Worm (Caenorhabditis elegans) whole organism, late embryonic: ENCODE results near the gene C03H5.3.

Experiments used
- K02D7.2 ChIP-seq: sonication (generic microtip); optimal IDR thresholded peaks from 2 replicates; lab custom pipeline; 2017; ENCODE audit warnings: mild to moderate bottlenecking, missing genetic modification characterization, missing compliant biosample characterization
- K09A11.1 ChIP-seq: sonication (generic microtip); optimal IDR thresholded peaks from 2 replicates; lab custom pipeline; 2017; ENCODE audit warnings: antibody characterized with exemption, mild to moderate bottlenecking, missing genetic modification characterization, missing compliant biosample characterization; ENCODE audit not compliant: insufficient read depth
- T23F11.4 ChIP-seq: fragments of 200-800 bp; sonication (Bioruptor generic); optimal IDR thresholded peaks from 2 replicates; lab custom pipeline; 2018; ENCODE audit warnings: mild to moderate bottlenecking, missing genetic modification characterization, missing compliant biosample characterization
- ama-1 ChIP-seq: fragments of 150-350 bp; optimal IDR thresholded peaks from 2 replicates; lab custom pipeline; 2014
- ceh-14 ChIP-seq: sonication (generic microtip); optimal IDR thresholded peaks from 2 replicates; lab custom pipeline; 2016; ENCODE audit warnings: missing genotype, missing genetic modification characterization, missing compliant biosample characterization
- ceh-18 ChIP-seq: sonication (generic microtip); optimal IDR thresholded peaks from 2 replicates; lab custom pipeline; 2016; ENCODE audit warnings: missing genetic modification characterization, missing compliant biosample characterization
- ceh-19 ChIP-seq: fragments of 200-800 bp; sonication (Bioruptor generic); optimal IDR thresholded peaks from 2 replicates; lab custom pipeline; 2018; ENCODE audit warnings: mild to moderate bottlenecking, missing genetic modification characterization, missing compliant biosample characterization
- ceh-22 ChIP-seq: sonication (generic microtip); optimal IDR thresholded peaks from 2 replicates; lab custom pipeline; 2017; ENCODE audit warnings: missing biosample characterization, missing genetic modification characterization
- ceh-24 ChIP-seq: sonication (generic microtip); optimal IDR thresholded peaks from 2 replicates; lab custom pipeline; 2016; ENCODE audit warnings: mild to moderate bottlenecking, missing genetic modification characterization, missing compliant biosample characterization
- ceh-31 ChIP-seq: sonication (generic microtip); optimal IDR thresholded peaks from 2 replicates; lab custom pipeline; 2016; ENCODE audit warnings: missing genetic modification characterization, missing compliant biosample characterization
- ceh-48 ChIP-seq: sonication (generic microtip); optimal IDR thresholded peaks from 2 replicates; lab custom pipeline; 2016; ENCODE audit warnings: missing genetic modification characterization, inconsistent platforms, missing compliant biosample characterization
- ceh-6 ChIP-seq: fragments of 200-800 bp; sonication (Bioruptor generic); optimal IDR thresholded peaks from 2 replicates; lab custom pipeline; 2018; ENCODE audit warnings: mild to moderate bottlenecking, missing genetic modification characterization, missing compliant biosample characterization
- che-1 ChIP-seq: sonication (generic microtip); optimal IDR thresholded peaks from 2 replicates; lab custom pipeline; 2016; ENCODE audit warnings: mild to moderate bottlenecking, missing genetic modification characterization, missing compliant biosample characterization
- dmd-4 ChIP-seq: sonication (generic microtip); optimal IDR thresholded peaks from 2 replicates; lab custom pipeline; 2016; ENCODE audit warnings: borderline replicate concordance, missing genetic modification characterization, missing compliant biosample characterization
- dve-1 ChIP-seq: sonication (generic microtip); optimal IDR thresholded peaks from 2 replicates; lab custom pipeline; 2017; ENCODE audit warnings: antibody characterized with exemption, mild to moderate bottlenecking, missing genetic modification characterization, missing compliant biosample characterization
- elt-2 ChIP-seq: sonication (generic microtip); optimal IDR thresholded peaks from 2 replicates; lab custom pipeline; 2016; ENCODE audit warnings: missing genetic modification reagents, missing genetic modification characterization, missing compliant biosample characterization
- ets-4 ChIP-seq: sonication (generic microtip); optimal IDR thresholded peaks from 2 replicates; lab custom pipeline; 2016; ENCODE audit warnings: missing genetic modification characterization, missing compliant biosample characterization
- gmeb-2 ChIP-seq: sonication (generic microtip); optimal IDR thresholded peaks from 2 replicates; lab custom pipeline; 2016; ENCODE audit warnings: missing genetic modification characterization, inconsistent platforms, missing compliant biosample characterization
- hlh-13 ChIP-seq: fragments of 200-800 bp; sonication (Bioruptor generic); optimal IDR thresholded peaks from 2 replicates; lab custom pipeline; 2018; ENCODE audit warnings: mild to moderate bottlenecking, missing genetic modification characterization, missing compliant biosample characterization
- hlh-15 ChIP-seq: sonication (generic microtip); optimal IDR thresholded peaks from 2 replicates; lab custom pipeline; 2016; ENCODE audit warnings: missing genetic modification characterization, missing compliant biosample characterization
- hlh-6 ChIP-seq: sonication (generic microtip); optimal IDR thresholded peaks from 2 replicates; lab custom pipeline; 2016; ENCODE audit warnings: missing genotype, missing genetic modification characterization, missing compliant biosample characterization
- hlh-8 ChIP-seq: sonication (generic microtip); optimal IDR thresholded peaks from 2 replicates; lab custom pipeline; 2016; ENCODE audit warnings: missing genotype, missing genetic modification characterization, missing compliant biosample characterization
- lim-6 ChIP-seq: sonication (generic microtip); optimal IDR thresholded peaks from 2 replicates; lab custom pipeline; 2016; ENCODE audit warnings: missing genetic modification characterization, missing compliant biosample characterization
- lin-11 ChIP-seq: fragments of 200-800 bp; sonication (Bioruptor generic); optimal IDR thresholded peaks from 2 replicates; lab custom pipeline; 2018; ENCODE audit warnings: mild to moderate bottlenecking, missing genetic modification characterization, missing compliant biosample characterization
- nfya-1 ChIP-seq: sonication (generic microtip); optimal IDR thresholded peaks from 2 replicates; lab custom pipeline; 2017; ENCODE audit warnings: missing genetic modification characterization, mild to moderate bottlenecking, missing compliant biosample characterization, antibody characterized with exemption, moderate library complexity
- nhr-11 ChIP-seq: fragments of 150-350 bp; optimal IDR thresholded peaks from 2 replicates; lab custom pipeline; 2014; ENCODE audit warnings: missing biosample characterization, missing genetic modification characterization
- nhr-232 ChIP-seq: sonication (generic microtip); optimal IDR thresholded peaks from 2 replicates; lab custom pipeline; 2016; ENCODE audit warnings: missing genetic modification characterization, missing compliant biosample characterization
- npax-4 ChIP-seq: sonication (generic microtip); optimal IDR thresholded peaks from 2 replicates; lab custom pipeline; 2016; ENCODE audit warnings: missing genetic modification characterization, missing compliant biosample characterization
- odd-2 ChIP-seq: sonication (generic microtip); optimal IDR thresholded peaks from 2 replicates; lab custom pipeline; 2017; ENCODE audit warnings: antibody characterized with exemption, mild to moderate bottlenecking, missing genetic modification characterization, missing compliant biosample characterization
- pha-2 ChIP-seq: sonication (generic microtip); optimal IDR thresholded peaks from 2 replicates; lab custom pipeline; 2017; ENCODE audit warnings: mild to moderate bottlenecking, missing genetic modification characterization, missing compliant biosample characterization
- pha-4 ChIP-seq: fragments of 150-350 bp; optimal IDR thresholded peaks from 2 replicates; lab custom pipeline; 2018; ENCODE audit warnings: missing biosample characterization, missing genetic modification reagents, missing genetic modification characterization
- ref-2 ChIP-seq: sonication (generic microtip); optimal IDR thresholded peaks from 2 replicates; lab custom pipeline; 2016; ENCODE audit warnings: missing genetic modification characterization, missing compliant biosample characterization
- rnt-1 ChIP-seq: sonication (generic microtip); optimal IDR thresholded peaks from 2 replicates; lab custom pipeline; 2016; ENCODE audit warnings: missing genetic modification characterization, missing compliant biosample characterization
- syd-9 ChIP-seq: sonication (generic microtip); optimal IDR thresholded peaks from 2 replicates; lab custom pipeline; 2016; ENCODE audit warnings: mild to moderate bottlenecking, missing genetic modification characterization, moderate library complexity, missing compliant biosample characterization
- tbx-2 ChIP-seq: sonication (generic microtip); optimal IDR thresholded peaks from 2 replicates; lab custom pipeline; 2016; ENCODE audit warnings: missing genetic modification characterization, missing compliant biosample characterization
- ttx-3 ChIP-seq: sonication (generic microtip); optimal IDR thresholded peaks from 2 replicates; lab custom pipeline; 2016; ENCODE audit warnings: missing genetic modification reagents, missing genetic modification characterization, missing compliant biosample characterization
- unc-3 ChIP-seq, 2 experiments: fragments of 200-800 bp in 1 of 2; sonication (Bioruptor generic) in 1 of 2; sonication (generic microtip) in 1 of 2; conservative IDR thresholded peaks in 1 of 2; optimal IDR thresholded peaks in 1 of 2; 2 replicates each; pipeline versions ENCODE4 v1.3.6 to Lab custom; 2016 to 2022; ENCODE audit warnings: missing compliant biosample characterization in 2 of 2, missing genetic modification characterization in 2 of 2, missing genetic modification reagents in 1 of 2
- unc-55 ChIP-seq: sonication (generic microtip); optimal IDR thresholded peaks from 2 replicates; lab custom pipeline; 2017; ENCODE audit warnings: missing biosample characterization, missing genetic modification reagents, missing genetic modification characterization
- unc-86 ChIP-seq: sonication (generic microtip); optimal IDR thresholded peaks from 2 replicates; lab custom pipeline; 2016; ENCODE audit warnings: missing genetic modification characterization, missing compliant biosample characterization
- zip-5 ChIP-seq: sonication (generic microtip); optimal IDR thresholded peaks from 2 replicates; lab custom pipeline; 2016; ENCODE audit warnings: missing genetic modification characterization, missing compliant biosample characterization
- ztf-16 ChIP-seq: sonication (generic microtip); optimal IDR thresholded peaks from 2 replicates; lab custom pipeline; 2017; ENCODE audit warnings: missing genetic modification characterization, missing compliant biosample characterization

C03H5.3 gene

DNA sequence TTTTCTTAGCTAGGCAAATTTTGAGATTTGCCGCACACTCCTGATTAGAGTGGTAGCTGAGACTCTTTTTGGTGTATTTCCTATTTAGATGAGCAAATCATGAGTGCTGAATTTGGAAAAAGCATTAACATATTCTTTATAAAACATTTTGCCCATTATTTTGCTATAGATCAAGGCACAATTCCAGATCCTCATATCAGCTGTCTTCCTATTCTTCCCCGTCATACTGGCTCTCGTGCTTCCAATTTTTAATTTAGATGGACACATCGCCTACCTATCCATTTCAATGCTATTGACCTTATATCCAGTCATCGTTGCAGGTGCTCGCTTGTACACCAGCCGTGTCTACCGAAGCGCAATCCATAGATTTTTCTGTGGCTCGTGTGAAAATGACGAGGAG lies 6.0 kb upstream of the C03H5.3 start, which contains the start of gene C03H5.7:
TSS of gene C03H5.7 (plus strand) at position 301 of the 400 bp plus-strand sequence.
- TF ChIP-seq dve-1 (tag; lab: Kevin White, UChicago) (no peak), syd-9 (tag; lab: Kevin White, UChicago) (no peak), unc-86 (tag; lab: Kevin White, UChicago) (no peak), hlh-6 (tag; lab: Kevin White, UChicago) (no peak), gmeb-2 (tag; lab: Kevin White, UChicago) (no peak), ztf-16 (tag; lab: Kevin White, UChicago) (no peak), nhr-232 (tag; lab: Kevin White, UChicago) (no peak)

DNA sequence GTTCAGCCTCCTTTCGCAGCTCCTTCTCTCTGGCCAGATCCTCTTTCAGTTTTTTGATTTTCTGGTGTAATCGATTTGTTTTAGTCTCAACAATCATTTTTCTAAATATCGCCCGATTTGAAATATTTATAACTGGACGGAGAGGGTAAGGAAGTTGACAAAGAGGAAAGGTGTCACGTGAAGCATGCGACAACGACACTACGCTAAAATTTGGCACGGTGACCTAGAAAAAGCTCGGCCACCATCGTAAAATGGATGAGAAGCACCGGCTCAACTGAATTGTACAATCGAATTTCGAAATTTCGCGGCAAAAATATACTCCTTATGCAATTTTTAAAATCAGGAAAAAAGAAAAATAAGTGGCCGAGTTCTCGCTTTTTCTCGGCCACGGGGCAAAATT lies 630 bp upstream of the C03H5.3 start, which contains the start of gene C03H5.5:
TSS of gene C03H5.5 (minus strand) at position 101 of the 400 bp plus-strand sequence.
- TF ChIP-seq ceh-14 (tag; lab: Kevin White, UChicago) (no peak), hlh-13 (no peak), zip-5 (tag; lab: Kevin White, UChicago) (no peak), tbx-2 (no peak), ceh-24 (tag; lab: Kevin White, UChicago) (no peak), lin-11 (tag; lab: Kevin White, UChicago) (no peak), nfya-1 (tag; lab: Kevin White, UChicago) (no peak), unc-3 (GFP tag; conservative IDR thresholded peaks at IDR 0.05; lab: Robert Waterston, UW) (no peak), unc-3 (tag; optimal IDR thresholded peaks at IDR 0.05; lab: Kevin White, UChicago) (no peak)
- TF ChIP-seq, all 69 proteins: peak for 0

DNA sequence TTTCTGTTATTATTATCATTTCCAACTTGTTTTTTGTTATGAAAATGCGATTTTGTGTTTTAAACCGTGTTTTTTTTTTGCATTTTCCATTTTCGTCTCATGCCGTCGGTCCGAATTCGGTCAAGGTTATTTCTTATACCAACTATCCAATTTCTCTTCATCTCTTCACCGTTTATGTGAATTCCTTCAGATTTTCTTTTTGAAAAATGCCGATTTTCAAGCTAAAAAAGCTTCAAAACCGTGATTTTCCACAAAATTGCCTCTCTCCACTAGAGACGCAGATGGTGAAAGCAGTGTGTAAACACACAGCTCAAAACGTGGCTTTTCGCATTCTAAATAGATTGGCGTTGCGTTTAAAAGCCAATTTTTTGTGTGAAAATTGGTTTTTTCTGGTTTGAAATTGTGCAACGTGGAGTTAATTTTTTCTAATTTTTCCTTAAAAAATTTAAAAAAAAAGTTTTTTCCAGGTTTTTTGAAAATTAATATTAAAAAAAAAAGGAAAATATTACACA lies 2.0 kb downstream of the C03H5.3 start:
- peak; percentile 15 for TF ChIP-seq elt-2 (tag; lab: Kevin White, UChicago)
- TF ChIP-seq odd-2 (tag; lab: Kevin White, UChicago): no peak
- TF ChIP-seq, all 69 proteins: peak for 1

DNA sequence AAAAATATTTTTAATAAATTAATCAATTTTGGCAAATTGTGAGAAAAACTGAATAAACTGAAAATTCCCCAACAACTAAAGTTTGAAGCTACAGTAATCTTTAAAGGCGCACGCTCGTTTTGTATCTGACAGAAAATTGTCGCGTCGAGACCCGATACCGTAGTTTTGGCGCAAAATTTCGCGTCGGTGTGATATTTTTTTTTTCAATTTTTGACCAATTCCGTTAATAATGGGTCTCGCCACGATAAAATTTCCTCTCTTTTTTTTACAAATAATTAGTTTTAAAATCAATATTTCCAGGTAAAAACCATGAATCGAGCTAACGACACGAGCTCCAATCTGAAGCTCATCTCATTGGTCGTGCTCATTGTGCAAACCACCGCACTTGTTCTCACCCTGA lies 2.6 kb downstream of the C03H5.3 start, which contains the start of gene nstp-4:
TSS of gene nstp-4 (plus strand) at position 301 of the 400 bp plus-strand sequence.
- TF ChIP-seq ref-2 (no peak), dmd-4 (tag; lab: Kevin White, UChicago) (no peak), ceh-48 (tag; lab: Kevin White, UChicago) (no peak), npax-4 (tag; lab: Kevin White, UChicago) (no peak), ceh-19 (GFP tag; lab: Kevin White, UChicago) (no peak), ceh-6 (GFP tag; lab: Kevin White, UChicago) (no peak), pha-2 (tag; lab: Kevin White, UChicago) (no peak), rnt-1 (tag; lab: Kevin White, UChicago) (no peak), unc-55 (no peak), ets-4 (tag; lab: Kevin White, UChicago) (no peak), pha-4 (no peak), K02D7.2 (tag; lab: Kevin White, UChicago) (no peak), odd-2 (tag; lab: Kevin White, UChicago) (no peak), ttx-3 (no peak), nhr-11 (tag; lab: Kevin White, UChicago) (no peak), ceh-18 (tag; lab: Kevin White, UChicago) (no peak), hlh-8 (tag; lab: Kevin White, UChicago) (no peak), dve-1 (tag; lab: Kevin White, UChicago) (no peak), ama-1 (lab: Kevin White, UChicago) (no peak), gmeb-2 (tag; lab: Kevin White, UChicago) (no peak)

ce11 chrII:399321-399720 lies 13.4 kb downstream of the C03H5.3 start, which contains the start of gene C03H5.6:
TSS of gene C03H5.6 (minus strand) at chrII:399421.
- TF ChIP-seq ceh-31 (tag; lab: Kevin White, UChicago) (no peak), ref-2 (no peak), ceh-6 (GFP tag; lab: Kevin White, UChicago) (no peak), ceh-19 (GFP tag; lab: Kevin White, UChicago) (no peak), dve-1 (tag; lab: Kevin White, UChicago) (no peak), T23F11.4 (GFP tag; lab: Kevin White, UChicago) (no peak), hlh-15 (tag; lab: Kevin White, UChicago) (no peak), gmeb-2 (tag; lab: Kevin White, UChicago) (no peak), ceh-22 (tag; lab: Kevin White, UChicago) (no peak), K09A11.1 (tag; lab: Kevin White, UChicago) (no peak), pha-2 (tag; lab: Kevin White, UChicago) (no peak), che-1 (tag; lab: Kevin White, UChicago) (no peak), nhr-11 (tag; lab: Kevin White, UChicago) (no peak), hlh-13 (no peak), ets-4 (tag; lab: Kevin White, UChicago) (no peak), lim-6 (tag; lab: Kevin White, UChicago) (no peak)
- TF ChIP-seq, all 69 proteins: peak for 0
